Fruit fly (Drosophila melanogaster): Measurements from ENCODE around the gene CG32313.
A peak's percentile ranks its signal among the peaks of the same experiment; 100 is the strongest.

Gene CG32313

dm6 chr3L:1545693-1546329 lies at the start of gene CG32313, which contains the start of gene Pcyt1:
CG32313 (minus strand) TSS chr3L:1545743.
Pcyt1 (plus strand) TSS chr3L:1546092.
- TF ChIP-seq Dll (optimal IDR thresholded peaks at IDR 0.05) (no peak), EcR (GFP tag; optimal IDR thresholded peaks at IDR 0.05) (no peak), psq (optimal IDR thresholded peaks at IDR 0.05) (no peak), pan (optimal IDR thresholded peaks at IDR 0.05) (no peak), usp (GFP tag; optimal IDR thresholded peaks at IDR 0.05) (no peak), CG8478 (optimal IDR thresholded peaks at IDR 0.05) (no peak)

- TF ChIP-seq psq (optimal IDR thresholded peaks at IDR 0.05) (no peak), Dll (optimal IDR thresholded peaks at IDR 0.05) (no peak), EcR (GFP tag; optimal IDR thresholded peaks at IDR 0.05) (no peak), pan (optimal IDR thresholded peaks at IDR 0.05) (no peak), CG8478 (optimal IDR thresholded peaks at IDR 0.05) (no peak), usp (GFP tag; optimal IDR thresholded peaks at IDR 0.05) (no peak)
Measured at dm6 chr3L:1592822-1593452, 47.4 kb upstream of the CG32313 start.

dm6 chr3L:1591692-1592371 lies 46.3 kb upstream of the CG32313 start:
- TF ChIP-seq Dll (optimal IDR thresholded peaks at IDR 0.05) (no peak), EcR (GFP tag; optimal IDR thresholded peaks at IDR 0.05) (no peak), pan (optimal IDR thresholded peaks at IDR 0.05) (no peak), CG8478 (optimal IDR thresholded peaks at IDR 0.05) (no peak), usp (GFP tag; optimal IDR thresholded peaks at IDR 0.05) (no peak), psq (optimal IDR thresholded peaks at IDR 0.05) (no peak)

- TF ChIP-seq Dll (optimal IDR thresholded peaks at IDR 0.05) (no peak), EcR (GFP tag; optimal IDR thresholded peaks at IDR 0.05) (no peak), psq (optimal IDR thresholded peaks at IDR 0.05) (no peak), usp (GFP tag; optimal IDR thresholded peaks at IDR 0.05) (no peak), pan (optimal IDR thresholded peaks at IDR 0.05) (no peak), CG8478 (optimal IDR thresholded peaks at IDR 0.05) (no peak)
Measured at dm6 chr3L:1590194-1590593, 44.7 kb upstream of the CG32313 start.

- no peak for TF ChIP-seq pan (optimal IDR thresholded peaks at IDR 0.05)
- TF ChIP-seq Dll (optimal IDR thresholded peaks at IDR 0.05) = no peak
- no peak for TF ChIP-seq CG8478 (optimal IDR thresholded peaks at IDR 0.05)
- TF ChIP-seq usp (GFP tag; optimal IDR thresholded peaks at IDR 0.05) = no peak
- TF ChIP-seq EcR (GFP tag; optimal IDR thresholded peaks at IDR 0.05) = no peak
- TF ChIP-seq psq (optimal IDR thresholded peaks at IDR 0.05) = no peak
Measured at dm6 chr3L:1587140-1587849, 41.8 kb upstream of the CG32313 start.

- no peak for TF ChIP-seq usp (GFP tag; optimal IDR thresholded peaks at IDR 0.05)
- TF ChIP-seq EcR (GFP tag; optimal IDR thresholded peaks at IDR 0.05) = no peak
- TF ChIP-seq Dll (optimal IDR thresholded peaks at IDR 0.05) = peak; percentile 99
Measured at dm6 chr3L:1586266-1587054, 40.9 kb upstream of the CG32313 start.

- TF ChIP-seq usp (GFP tag; optimal IDR thresholded peaks at IDR 0.05) (no peak), Dll (optimal IDR thresholded peaks at IDR 0.05) (no peak), psq (optimal IDR thresholded peaks at IDR 0.05) (no peak), EcR (GFP tag; optimal IDR thresholded peaks at IDR 0.05) (no peak), pan (optimal IDR thresholded peaks at IDR 0.05) (no peak), CG8478 (optimal IDR thresholded peaks at IDR 0.05) (no peak)
Measured at dm6 chr3L:1584781-1585180, 39.2 kb upstream of the CG32313 start.

- TF ChIP-seq usp (GFP tag; optimal IDR thresholded peaks at IDR 0.05) (no peak), CG8478 (optimal IDR thresholded peaks at IDR 0.05) (no peak), Dll (optimal IDR thresholded peaks at IDR 0.05) (no peak), EcR (GFP tag; optimal IDR thresholded peaks at IDR 0.05) (no peak), pan (optimal IDR thresholded peaks at IDR 0.05) (no peak), psq (optimal IDR thresholded peaks at IDR 0.05) (no peak)
Measured at dm6 chr3L:1584003-1584402, 38.5 kb upstream of the CG32313 start.

dm6 chr3L:1580821-1581220 lies 35.3 kb upstream of the CG32313 start:
- TF ChIP-seq usp (GFP tag; optimal IDR thresholded peaks at IDR 0.05) = no peak

- no peak for TF ChIP-seq usp (GFP tag; optimal IDR thresholded peaks at IDR 0.05)
- TF ChIP-seq psq (optimal IDR thresholded peaks at IDR 0.05) = no peak
- TF ChIP-seq pan (optimal IDR thresholded peaks at IDR 0.05) = no peak
- TF ChIP-seq CG8478 (optimal IDR thresholded peaks at IDR 0.05) = no peak
- no peak for TF ChIP-seq EcR (GFP tag; optimal IDR thresholded peaks at IDR 0.05)
- no peak for TF ChIP-seq Dll (optimal IDR thresholded peaks at IDR 0.05)
Measured at dm6 chr3L:1580194-1580593, 34.7 kb upstream of the CG32313 start.

- TF ChIP-seq psq (optimal IDR thresholded peaks at IDR 0.05) (no peak), Dll (optimal IDR thresholded peaks at IDR 0.05) (no peak), pan (optimal IDR thresholded peaks at IDR 0.05) (no peak), CG8478 (optimal IDR thresholded peaks at IDR 0.05) (no peak), usp (GFP tag; optimal IDR thresholded peaks at IDR 0.05) (no peak), EcR (GFP tag; optimal IDR thresholded peaks at IDR 0.05) (no peak)
Measured at dm6 chr3L:1579169-1579853, 33.8 kb upstream of the CG32313 start.
